Fruit fly (Drosophila melanogaster): ENCODE measurements around the gene Agpat1.

Agpat1 gene

DNA sequence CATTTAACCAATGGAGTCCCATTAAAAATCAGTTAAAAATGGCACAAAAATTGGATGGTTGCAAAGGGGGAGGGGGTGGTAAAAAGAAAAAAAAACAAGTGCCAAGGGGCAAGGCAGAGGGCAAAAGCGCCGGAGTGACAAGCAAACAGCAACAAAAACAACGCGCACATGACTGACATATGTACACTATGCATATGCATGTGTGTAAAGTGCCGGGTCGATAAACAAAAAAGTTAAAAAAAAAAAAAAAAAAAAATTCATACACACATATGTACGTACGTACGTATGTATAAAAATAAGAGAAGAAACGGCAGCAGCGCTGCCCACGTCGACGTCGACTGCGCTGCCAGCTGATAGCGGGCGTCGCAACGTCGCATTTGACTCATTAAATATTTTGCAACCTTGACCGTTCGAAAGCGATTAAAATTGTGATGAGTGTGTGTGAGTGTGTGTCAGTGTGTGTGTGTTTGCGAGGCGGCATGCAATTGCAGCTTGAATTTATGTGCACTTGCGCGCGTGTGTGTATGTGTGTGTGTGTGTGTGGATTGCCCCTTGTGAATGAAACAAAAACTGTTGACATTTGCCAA lies 37.3 kb upstream of the Agpat1 start (continued):
- TF ChIP-seq vri (GFP tag; optimal IDR thresholded peaks at IDR 0.05) (peak; percentile 58), CG34406 (GFP tag; optimal IDR thresholded peaks at IDR 0.05) (peak; percentile 30), spab (GFP tag; optimal IDR thresholded peaks at IDR 0.05) (no peak), CG10631 (GFP tag; optimal IDR thresholded peaks at IDR 0.05) (no peak), ss (GFP tag; optimal IDR thresholded peaks at IDR 0.05) (peak; percentile 32 to 36), CG3919 (GFP tag; optimal IDR thresholded peaks at IDR 0.05) (peak; percentile 31)

DNA sequence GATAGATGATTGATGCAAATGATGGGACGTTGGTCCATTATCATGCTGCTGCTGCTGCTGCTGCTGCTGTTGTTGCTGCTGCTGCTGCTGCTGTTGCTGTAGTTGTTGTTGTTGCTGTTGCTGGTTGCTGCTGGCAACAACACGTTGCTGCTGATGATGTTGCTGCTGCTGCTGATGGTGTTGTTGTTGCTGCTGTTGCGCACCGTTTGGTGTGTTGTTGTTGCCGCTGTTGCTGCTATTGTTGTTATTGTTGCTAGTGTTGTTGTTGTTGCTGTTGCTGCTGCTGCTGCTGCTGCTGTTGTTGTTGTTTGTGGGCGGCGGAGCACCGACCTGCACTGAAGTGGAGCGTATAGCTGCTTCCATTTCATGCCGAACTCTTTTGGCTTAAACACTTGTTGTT lies 34.0 kb upstream of the Agpat1 start:
- no peak for TF ChIP-seq CG34406 (GFP tag; optimal IDR thresholded peaks at IDR 0.05)
- TF ChIP-seq topi (GFP tag; optimal IDR thresholded peaks at IDR 0.05): no peak
- TF ChIP-seq CG16779 (tag; optimal IDR thresholded peaks at IDR 0.05): no peak
- no peak for TF ChIP-seq Met (GFP tag; optimal IDR thresholded peaks at IDR 0.05)
- TF ChIP-seq CG6792 (GFP tag; optimal IDR thresholded peaks at IDR 0.05): no peak
- TF ChIP-seq Eip78C (GFP tag): no peak
- no peak for TF ChIP-seq Eip93F (GFP tag; optimal IDR thresholded peaks at IDR 0.05)
- no peak for TF ChIP-seq CG6808 (GFP tag; optimal IDR thresholded peaks at IDR 0.05)
- TF ChIP-seq dac (GFP tag; optimal IDR thresholded peaks at IDR 0.05): no peak
- TF ChIP-seq fkh (GFP tag; optimal IDR thresholded peaks at IDR 0.05): no peak
- TF ChIP-seq Ets21C (GFP tag; optimal IDR thresholded peaks at IDR 0.05): no peak
- no peak for TF ChIP-seq pdm3 (GFP tag; optimal IDR thresholded peaks at IDR 0.05)
- no peak for TF ChIP-seq Hr39 (GFP tag; optimal IDR thresholded peaks at IDR 0.05)
- no peak for TF ChIP-seq CG4318 (GFP tag; optimal IDR thresholded peaks at IDR 0.05)
- TF ChIP-seq CG6276 (GFP tag; optimal IDR thresholded peaks at IDR 0.05): no peak
- no peak for TF ChIP-seq Sox14 (GFP tag; optimal IDR thresholded peaks at IDR 0.05)
- no peak for TF ChIP-seq CG8119 (GFP tag; IDR thresholded peaks at IDR 0.05)
- no peak for TF ChIP-seq fd85E (GFP tag; optimal IDR thresholded peaks at IDR 0.05)
- TF ChIP-seq CG10631 (GFP tag; optimal IDR thresholded peaks at IDR 0.05): no peak

DNA sequence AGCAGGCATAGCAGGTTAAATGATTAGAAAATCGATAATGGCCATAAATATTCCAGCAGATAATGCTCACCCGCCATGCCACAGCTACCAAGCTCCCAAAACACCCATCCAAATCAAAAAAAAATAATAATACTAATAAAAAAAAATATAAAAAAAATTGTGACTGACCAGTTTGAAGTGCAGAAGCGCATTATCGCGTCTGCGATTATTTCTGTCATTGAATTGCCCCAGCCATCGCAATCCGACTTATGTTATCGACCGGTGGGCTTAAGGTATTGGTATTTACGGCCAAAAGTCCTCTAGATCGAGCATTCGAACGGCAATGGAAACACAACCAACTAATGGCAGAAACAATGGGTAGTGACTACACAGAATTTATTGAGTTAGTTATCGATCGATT lies 32.6 kb upstream of the Agpat1 start:
- TF ChIP-seq Eip78C (GFP tag) (peak; percentile 30), vri (GFP tag; optimal IDR thresholded peaks at IDR 0.05) (peak; percentile 29), Eip93F (GFP tag; optimal IDR thresholded peaks at IDR 0.05) (peak; percentile 13), CG8119 (GFP tag; IDR thresholded peaks at IDR 0.05) (no peak)

DNA sequence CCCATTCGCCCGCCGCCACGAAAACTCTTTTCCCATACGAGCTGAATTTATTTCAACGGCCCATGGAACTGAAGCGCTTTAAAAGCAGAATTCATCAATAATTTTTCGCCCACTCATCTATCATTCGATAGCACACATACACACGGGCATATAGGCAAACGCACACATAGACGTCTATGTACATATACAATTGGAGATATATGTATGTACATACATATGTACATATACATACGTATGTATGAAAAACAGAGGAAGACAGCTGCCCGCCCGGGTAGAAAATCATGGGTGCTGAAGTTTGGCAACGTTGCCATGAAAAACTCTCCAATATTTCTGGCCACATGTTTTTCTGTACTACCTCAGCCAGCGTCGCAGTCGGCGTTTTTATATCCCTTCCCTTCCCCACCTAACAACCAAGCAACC lies 31.3 kb upstream of the Agpat1 start:
- TF ChIP-seq svp (GFP tag) (peak; percentile 60), CG11762 (GFP tag; optimal IDR thresholded peaks at IDR 0.05; ENCODE audit: insufficient read depth) (no peak), acj6 (GFP tag; optimal IDR thresholded peaks at IDR 0.05) (no peak), vri (GFP tag; optimal IDR thresholded peaks at IDR 0.05) (no peak), lz (GFP tag; optimal IDR thresholded peaks at IDR 0.05) (no peak)

DNA sequence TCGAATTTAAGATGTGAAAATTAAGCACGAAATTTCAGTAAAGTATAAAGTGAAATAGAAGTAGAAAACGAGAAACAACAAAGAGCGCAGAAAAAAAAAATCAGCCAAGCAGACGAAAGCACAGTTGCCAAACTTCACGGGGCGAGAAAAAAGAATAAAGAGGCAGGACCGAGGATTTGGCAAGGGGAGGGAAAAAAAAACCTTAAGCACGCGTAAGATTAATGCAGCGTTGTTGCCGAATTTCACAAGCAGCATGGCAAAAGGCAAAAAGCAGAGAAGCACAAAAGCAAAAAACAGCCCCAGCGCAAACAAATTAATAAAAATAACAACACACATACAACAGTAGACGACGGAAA lies 30.7 kb upstream of the Agpat1 start:
- peak; percentile 33 for TF ChIP-seq vri (GFP tag; optimal IDR thresholded peaks at IDR 0.05)
- no peak for TF ChIP-seq svp (GFP tag)
- TF ChIP-seq Sox102F (GFP tag; optimal IDR thresholded peaks at IDR 0.05): peak; percentile 12
- TF ChIP-seq dac (GFP tag; optimal IDR thresholded peaks at IDR 0.05): peak; percentile 23
- TF ChIP-seq CG8632 (GFP tag; optimal IDR thresholded peaks at IDR 0.05): no peak
- TF ChIP-seq Gug (GFP tag; IDR thresholded peaks at IDR 0.05): peak; percentile 20; the same call in 1 of the 2 replicates
- no peak for TF ChIP-seq Ets96B (tag; optimal IDR thresholded peaks at IDR 0.05)
- peak; percentile 37 for TF ChIP-seq Eip93F (GFP tag; optimal IDR thresholded peaks at IDR 0.05)
- no peak for TF ChIP-seq salr (GFP tag; optimal IDR thresholded peaks at IDR 0.05)
- TF ChIP-seq Sox14 (GFP tag; optimal IDR thresholded peaks at IDR 0.05): peak; percentile 54
- no peak for TF ChIP-seq CG11902 (GFP tag; optimal IDR thresholded peaks at IDR 0.05)
- no peak for TF ChIP-seq Hr38 (GFP tag; optimal IDR thresholded peaks at IDR 0.05)
- TF ChIP-seq Met (GFP tag; optimal IDR thresholded peaks at IDR 0.05): peak; percentile 4
- TF ChIP-seq CG6854 (GFP tag; optimal IDR thresholded peaks at IDR 0.05): no peak
- peak; percentile 48 for TF ChIP-seq Eip75B (GFP tag; optimal IDR thresholded peaks at IDR 0.05)
- TF ChIP-seq CG9139 (GFP tag; optimal IDR thresholded peaks at IDR 0.05): no peak
- TF ChIP-seq cyc (GFP tag; optimal IDR thresholded peaks at IDR 0.05): no peak
- TF ChIP-seq CG10631 (GFP tag; optimal IDR thresholded peaks at IDR 0.05): no peak
- TF ChIP-seq CG1621 (tag; optimal IDR thresholded peaks at IDR 0.05): peak; percentile 21
- no peak for TF ChIP-seq CG4318 (GFP tag; optimal IDR thresholded peaks at IDR 0.05)
